Worm (Caenorhabditis elegans): ENCODE data around the gene acp-4.

ce11 chrII:8483124-8483792 lies 48.4 kb upstream of the acp-4 start:
- TF ChIP-seq T22C8.4 (GFP tag; IDR thresholded peaks at IDR 0.05) = no peak
- TF ChIP-seq klf-2 (GFP tag; conservative IDR thresholded peaks at IDR 0.05) = no peak
- no peak for TF ChIP-seq cog-1 (tag; optimal IDR thresholded peaks at IDR 0.05)
